Fruit fly (Drosophila melanogaster): ENCODE measurements around the gene Rpp20.

Rpp20 gene

dm6 chrX:19748014-19748413, 3.8 kb downstream of the Rpp20 start, which contains the start of gene Alr:
Alr (plus strand) TSS chrX:19748314.
- TF ChIP-seq CG32006 (GFP tag; optimal IDR thresholded peaks at IDR 0.05): no peak

dm6 chrX:19748565-19748964, 4.3 kb downstream of the Rpp20 start:
- TF ChIP-seq CG10631 (GFP tag; optimal IDR thresholded peaks at IDR 0.05) (no peak), lz (GFP tag; optimal IDR thresholded peaks at IDR 0.05) (peak; percentile 8), achi (GFP tag; optimal IDR thresholded peaks at IDR 0.05) (peak; percentile 8), spab (GFP tag; optimal IDR thresholded peaks at IDR 0.05) (no peak), Eip78C (GFP tag) (peak; percentile 7), svp (GFP tag) (peak; percentile 36), Sox14 (GFP tag; optimal IDR thresholded peaks at IDR 0.05) (peak; percentile 3), CG3032 (tag; optimal IDR thresholded peaks at IDR 0.05) (no peak), CG31627 (GFP tag; optimal IDR thresholded peaks at IDR 0.05) (peak; percentile 24), esn (GFP tag; optimal IDR thresholded peaks at IDR 0.05) (peak; percentile 2)

dm6 chrX:19750626-19751149, 6.5 kb downstream of the Rpp20 start, which contains the start of gene Abcd3:
Abcd3 (plus strand) TSS chrX:19750770.
- TF ChIP-seq Eip78C (GFP tag): peak; percentile 7
- no peak for TF ChIP-seq Met (GFP tag; optimal IDR thresholded peaks at IDR 0.05)
- TF ChIP-seq CG1621 (tag; optimal IDR thresholded peaks at IDR 0.05): no peak
- no peak for TF ChIP-seq CG32006 (GFP tag; optimal IDR thresholded peaks at IDR 0.05)
- peak; percentile 20; the same call in 1 of the 3 replicates for TF ChIP-seq CG6163 (GFP tag; IDR thresholded peaks at IDR 0.05)
- no peak for TF ChIP-seq CG10631 (GFP tag; optimal IDR thresholded peaks at IDR 0.05)
- no peak for TF ChIP-seq fd59A (GFP tag; optimal IDR thresholded peaks at IDR 0.05)
- TF ChIP-seq Gug (GFP tag; IDR thresholded peaks at IDR 0.05): no peak
- TF ChIP-seq Hr38 (GFP tag; optimal IDR thresholded peaks at IDR 0.05): no peak
- peak; percentile 61 for TF ChIP-seq CG6854 (GFP tag; optimal IDR thresholded peaks at IDR 0.05)
- no peak for TF ChIP-seq CG7368 (GFP tag; optimal IDR thresholded peaks at IDR 0.05)
- TF ChIP-seq fd85E (GFP tag; optimal IDR thresholded peaks at IDR 0.05): no peak
- TF ChIP-seq dsx (GFP tag; optimal IDR thresholded peaks at IDR 0.05; ENCODE audit: poor library complexity, severe bottlenecking): peak; percentile 90
- no peak for TF ChIP-seq spab (GFP tag; optimal IDR thresholded peaks at IDR 0.05)
- no peak for TF ChIP-seq CG11762 (GFP tag; optimal IDR thresholded peaks at IDR 0.05; ENCODE audit: insufficient read depth)
- TF ChIP-seq CG6792 (GFP tag; optimal IDR thresholded peaks at IDR 0.05): no peak
- TF ChIP-seq CG15336 (GFP tag; IDR thresholded peaks at IDR 0.05): no peak; the same call in 1 of the 2 replicates
- TF ChIP-seq acj6 (GFP tag; optimal IDR thresholded peaks at IDR 0.05): no peak
- peak; percentile 52 to 59 for TF ChIP-seq ss (GFP tag; optimal IDR thresholded peaks at IDR 0.05)
- no peak for TF ChIP-seq Eip93F (GFP tag; optimal IDR thresholded peaks at IDR 0.05)
- no peak for TF ChIP-seq dac (GFP tag; optimal IDR thresholded peaks at IDR 0.05)
- TF ChIP-seq CG11902 (GFP tag; optimal IDR thresholded peaks at IDR 0.05): no peak
- no peak for TF ChIP-seq Hr4 (GFP tag; optimal IDR thresholded peaks at IDR 0.05)
- TF ChIP-seq Sox15 (GFP tag; optimal IDR thresholded peaks at IDR 0.05): no peak
- peak; percentile 42; the same call in 2 of the 3 replicates for TF ChIP-seq eg (GFP tag; IDR thresholded peaks at IDR 0.05)
- TF ChIP-seq CG6808 (GFP tag; optimal IDR thresholded peaks at IDR 0.05): peak; percentile 3
- no peak for TF ChIP-seq CG34406 (GFP tag; optimal IDR thresholded peaks at IDR 0.05)
- TF ChIP-seq Smox (GFP tag; optimal IDR thresholded peaks at IDR 0.05): no peak
- TF ChIP-seq CG16779 (tag; optimal IDR thresholded peaks at IDR 0.05): no peak
- TF ChIP-seq net (GFP tag; optimal IDR thresholded peaks at IDR 0.05): peak; percentile 48
- TF ChIP-seq Sox14 (GFP tag; optimal IDR thresholded peaks at IDR 0.05): peak; percentile 69
- TF ChIP-seq Lpt (GFP tag; optimal IDR thresholded peaks at IDR 0.05): no peak
- TF ChIP-seq Ets21C (GFP tag; optimal IDR thresholded peaks at IDR 0.05): no peak
- peak; percentile 42 for TF ChIP-seq esn (GFP tag; optimal IDR thresholded peaks at IDR 0.05)
- no peak for TF ChIP-seq CG8319 (GFP tag; optimal IDR thresholded peaks at IDR 0.05)
- no peak for TF ChIP-seq Sox102F (GFP tag; optimal IDR thresholded peaks at IDR 0.05)
- no peak for TF ChIP-seq CG4318 (GFP tag; optimal IDR thresholded peaks at IDR 0.05)
- no peak for TF ChIP-seq Ets96B (tag; optimal IDR thresholded peaks at IDR 0.05)
- TF ChIP-seq svp (GFP tag): peak; percentile 65
- TF ChIP-seq CG3032 (tag; optimal IDR thresholded peaks at IDR 0.05): peak; percentile 0
- TF ChIP-seq achi (GFP tag; optimal IDR thresholded peaks at IDR 0.05): peak; percentile 9
- peak; percentile 1 for TF ChIP-seq CG8632 (GFP tag; optimal IDR thresholded peaks at IDR 0.05)
- no peak for TF ChIP-seq lz (GFP tag; optimal IDR thresholded peaks at IDR 0.05)
- no peak for TF ChIP-seq CG11294 (GFP tag; IDR thresholded peaks at IDR 0.05)
- no peak for TF ChIP-seq topi (GFP tag; optimal IDR thresholded peaks at IDR 0.05)
- peak; percentile 1 for TF ChIP-seq cyc (GFP tag; optimal IDR thresholded peaks at IDR 0.05)

Measured in whole organism, prepupa.